Worm (Caenorhabditis elegans) whole organism, L3 larva: ENCODE data around the gene T25E12.16.

ENCODE experiments used
- ZK546.5 ChIP-seq: sonication (generic microtip); optimal IDR thresholded peaks from 2 replicates; lab custom pipeline; 2017; ENCODE audit warnings: missing biosample characterization, missing genetic modification characterization
- aly-2 ChIP-seq: fragments of 150-350 bp; optimal IDR thresholded peaks from 2 replicates; lab custom pipeline; 2014; ENCODE audit warnings: missing biosample characterization, missing genetic modification characterization
- ceh-16 ChIP-seq: sonication (generic microtip); optimal IDR thresholded peaks from 2 replicates; lab custom pipeline; 2017; ENCODE audit warnings: missing biosample characterization, missing genetic modification characterization
- ceh-28 ChIP-seq: fragments of 150-350 bp; optimal IDR thresholded peaks from 2 replicates; lab custom pipeline; 2014; ENCODE audit warnings: missing biosample characterization, missing genetic modification reagents, missing genetic modification characterization
- egl-5 ChIP-seq: fragments of 150-350 bp; optimal IDR thresholded peaks from 2 replicates; lab custom pipeline; 2017; ENCODE audit warnings: missing biosample characterization, missing genetic modification reagents, missing genetic modification characterization, inconsistent platforms
- elt-1 ChIP-seq: fragments of 150-350 bp; optimal IDR thresholded peaks from 2 replicates; lab custom pipeline; 2014; ENCODE audit warnings: missing biosample characterization, missing genetic modification characterization
- elt-2 ChIP-seq: sonication (generic microtip); optimal IDR thresholded peaks from 2 replicates; lab custom pipeline; 2016; ENCODE audit warnings: missing genetic modification reagents, mild to moderate bottlenecking, missing genetic modification characterization, missing compliant biosample characterization
- elt-3 ChIP-seq, 3 experiments: fragments of 150-350 bp in 1 of 3; sonication (generic microtip) in 2 of 3; optimal IDR thresholded peaks; 2 replicates in 2 of 3; 4 replicates in 1 of 3; lab custom pipeline; 2014 to 2017; ENCODE audit warnings: missing biosample characterization in 3 of 3, missing genetic modification characterization in 3 of 3
- eor-1 ChIP-seq, 2 experiments: fragments of 150-350 bp; optimal IDR thresholded peaks; 2 replicates each; lab custom pipeline; 2014 to 2018; ENCODE audit warnings: missing biosample characterization in 2 of 2, missing genetic modification characterization in 2 of 2
- hmg-11 ChIP-seq: sonication (generic microtip); optimal IDR thresholded peaks from 2 replicates; lab custom pipeline; 2016; ENCODE audit warnings: missing genetic modification characterization, missing compliant biosample characterization
- jun-1 ChIP-seq: fragments of 150-350 bp; optimal IDR thresholded peaks from 2 replicates; lab custom pipeline; 2014; ENCODE audit warnings: missing biosample characterization, missing genetic modification reagents, missing genetic modification characterization
- lin-15B ChIP-seq: fragments of 150-350 bp; optimal IDR thresholded peaks from 2 replicates; lab custom pipeline; 2014; ENCODE audit warnings: missing biosample characterization, missing genetic modification characterization
- lin-39 ChIP-seq: fragments of 150-350 bp; optimal IDR thresholded peaks from 2 replicates; lab custom pipeline; 2018; ENCODE audit warnings: missing biosample characterization, missing genetic modification reagents, missing genetic modification characterization
- lsy-12 ChIP-seq: sonication (generic microtip); optimal IDR thresholded peaks from 2 replicates; lab custom pipeline; 2016; ENCODE audit warnings: mild to moderate bottlenecking, missing genetic modification characterization, missing compliant biosample characterization
- mdl-1 ChIP-seq: fragments of 150-350 bp; optimal IDR thresholded peaks from 2 replicates; lab custom pipeline; 2014; ENCODE audit warnings: missing biosample characterization, missing genetic modification characterization
- mml-1 ChIP-seq: fragments of 150-350 bp; sonication (generic microtip); optimal IDR thresholded peaks from 3 replicates; lab custom pipeline; 2014; ENCODE audit warnings: missing biosample characterization, missing genetic modification characterization
- nfya-1 ChIP-seq: sonication (generic microtip); optimal IDR thresholded peaks from 2 replicates; lab custom pipeline; 2017; ENCODE audit warnings: missing genetic modification characterization, mild to moderate bottlenecking, missing compliant biosample characterization, antibody characterized with exemption, moderate library complexity; ENCODE audit not compliant: insufficient read depth
- nhr-11 ChIP-seq: fragments of 150-350 bp; optimal IDR thresholded peaks from 2 replicates; lab custom pipeline; 2014; ENCODE audit warnings: missing biosample characterization, missing genetic modification characterization
- nhr-12 ChIP-seq: fragments of 150-350 bp; optimal IDR thresholded peaks from 2 replicates; lab custom pipeline; 2014; ENCODE audit warnings: missing biosample characterization, missing genetic modification characterization
- nhr-23 ChIP-seq: fragments of 150-350 bp; optimal IDR thresholded peaks from 2 replicates; lab custom pipeline; 2014; ENCODE audit warnings: missing biosample characterization, missing genetic modification reagents, missing genetic modification characterization
- nhr-237 ChIP-seq: fragments of 150-350 bp; optimal IDR thresholded peaks from 2 replicates; lab custom pipeline; 2014; ENCODE audit warnings: missing biosample characterization, missing genetic modification characterization
- nhr-76 ChIP-seq: fragments of 150-350 bp; sonication (generic microtip); optimal IDR thresholded peaks from 5 replicates; lab custom pipeline; 2014; ENCODE audit warnings: missing biosample characterization, missing genetic modification characterization
- sea-2 ChIP-seq: fragments of 150-350 bp; sonication (generic microtip); optimal IDR thresholded peaks from 4 replicates; lab custom pipeline; 2014; ENCODE audit warnings: missing biosample characterization, missing genetic modification reagents, missing genetic modification characterization
- skn-1 ChIP-seq: fragments of 150-350 bp; optimal IDR thresholded peaks from 2 replicates; lab custom pipeline; 2014; ENCODE audit warnings: missing biosample characterization, missing genetic modification characterization
- tbx-2 ChIP-seq: sonication (generic microtip); optimal IDR thresholded peaks from 2 replicates; lab custom pipeline; 2016; ENCODE audit warnings: mild to moderate bottlenecking, missing genetic modification characterization, missing compliant biosample characterization
- unc-39 ChIP-seq: sonication (generic microtip); optimal IDR thresholded peaks from 4 replicates; lab custom pipeline; 2017; ENCODE audit warnings: missing biosample characterization, missing genetic modification characterization
- unc-62 ChIP-seq: fragments of 150-350 bp; sonication (generic microtip); optimal IDR thresholded peaks from 4 replicates; lab custom pipeline; 2014; ENCODE audit warnings: missing biosample characterization, missing genetic modification reagents, missing genetic modification characterization
- zag-1 ChIP-seq: fragments of 150-350 bp; optimal IDR thresholded peaks from 2 replicates; lab custom pipeline; 2014; ENCODE audit warnings: missing biosample characterization, missing genetic modification characterization

T25E12.16 gene

ce11 chrV:16692988-16693387 is 40.6 kb downstream of the T25E12.16 start:
- TF ChIP-seq jun-1 (tag; lab: Kevin White, UChicago) (no peak), aly-2 (no peak), nhr-11 (no peak), elt-3 (tag; optimal IDR thresholded peaks at IDR 0.05; lab: Kevin White, UChicago) (no peak), unc-39 (tag; lab: Kevin White, UChicago) (no peak), hmg-11 (tag; lab: Kevin White, UChicago) (no peak)

ce11 chrV:16687227-16687626 is 46.4 kb downstream of the T25E12.16 start, which contains the start of gene srz-102:
Gene srz-102, plus strand, starts transcription at chrV:16687527.
- TF ChIP-seq nhr-12 = no peak
- no peak for TF ChIP-seq nhr-237 (tag; lab: Kevin White, UChicago)
- TF ChIP-seq, all 47 proteins: peak for 0

- TF ChIP-seq mdl-1 (tag; lab: Kevin White, UChicago) (no peak), zag-1 (tag; lab: Kevin White, UChicago) (no peak), lin-15B (tag; lab: Kevin White, UChicago) (no peak), mml-1 (no peak), skn-1 (tag; lab: Kevin White, UChicago) (no peak), egl-5 (no peak), jun-1 (tag; lab: Kevin White, UChicago) (no peak), tbx-2 (no peak), ceh-16 (tag; lab: Kevin White, UChicago) (no peak), ceh-28 (tag; lab: Kevin White, UChicago) (no peak), lin-39 (no peak), nhr-76 (tag; lab: Kevin White, UChicago) (no peak), ZK546.5 (no peak)
- TF ChIP-seq, all 47 proteins: peak for 0
Observed at ce11 chrV:16685725-16686124, 47.9 kb downstream of the T25E12.16 start, which contains the start of gene srw-43. Gene srw-43, plus strand, starts transcription at chrV:16686025.

ce11 chrV:16683359-16683758 is 50.2 kb downstream of the T25E12.16 start:
- TF ChIP-seq nfya-1 (tag; lab: Kevin White, UChicago) = no peak
- no peak for TF ChIP-seq lsy-12 (tag; lab: Kevin White, UChicago)
- no peak for TF ChIP-seq eor-1 (tag; optimal IDR thresholded peaks at IDR 0.05; lab: Kevin White, UChicago)
- no peak for TF ChIP-seq elt-1 (tag; lab: Kevin White, UChicago)
- no peak for TF ChIP-seq unc-62
- TF ChIP-seq sea-2 (GFP tag; lab: Kevin White, UChicago) = no peak
- TF ChIP-seq aly-2 = no peak
- no peak for TF ChIP-seq hmg-11 (tag; lab: Kevin White, UChicago)
- TF ChIP-seq elt-2 (tag; lab: Kevin White, UChicago) = no peak
- no peak for TF ChIP-seq nhr-23 (tag; lab: Kevin White, UChicago)
